Worm (Caenorhabditis elegans) whole organism, L2 larva: ENCODE measurements around the gene F57H12.5.

ENCODE experiments used
- C34F6.9 ChIP-seq: fragments of 150-350 bp; optimal IDR thresholded peaks from 2 replicates; lab custom pipeline; 2014; ENCODE audit warnings: missing biosample characterization, missing genetic modification characterization
- F13H6.1 ChIP-seq: sonication (generic microtip); optimal IDR thresholded peaks from 2 replicates; lab custom pipeline; 2016; ENCODE audit warnings: missing genetic modification characterization, missing compliant biosample characterization
- R02D3.7 ChIP-seq: fragments of 150-350 bp; optimal IDR thresholded peaks from 2 replicates; lab custom pipeline; 2014; ENCODE audit warnings: missing biosample characterization, missing genetic modification characterization
- alr-1 ChIP-seq: fragments of 150-350 bp; optimal IDR thresholded peaks from 2 replicates; lab custom pipeline; 2014; ENCODE audit warnings: missing biosample characterization, missing genetic modification characterization
- ama-1 ChIP-seq: fragments of 150-350 bp; optimal IDR thresholded peaks from 2 replicates; lab custom pipeline; 2018; ENCODE audit warnings: inconsistent platforms
- blmp-1 ChIP-seq: sonication (generic microtip); optimal IDR thresholded peaks from 2 replicates; lab custom pipeline; 2017; ENCODE audit warnings: missing genetic modification characterization, mild to moderate bottlenecking, missing compliant biosample characterization, antibody characterized with exemption, moderate library complexity; ENCODE audit not compliant: insufficient read depth
- ceh-82 ChIP-seq: fragments of 150-350 bp; optimal IDR thresholded peaks from 2 replicates; lab custom pipeline; 2014; ENCODE audit warnings: missing biosample characterization, missing genetic modification characterization
- crh-2 ChIP-seq: sonication (generic microtip); optimal IDR thresholded peaks from 2 replicates; lab custom pipeline; 2017; ENCODE audit warnings: missing biosample characterization, missing genetic modification characterization
- dmd-4 ChIP-seq: sonication (generic microtip); optimal IDR thresholded peaks from 2 replicates; lab custom pipeline; 2017; ENCODE audit warnings: missing biosample characterization, missing genetic modification characterization
- egl-27 ChIP-seq: sonication (generic microtip); optimal IDR thresholded peaks from 3 replicates; lab custom pipeline; 2017; ENCODE audit warnings: missing biosample characterization, missing genetic modification reagents, missing genetic modification characterization
- elt-1 ChIP-seq: fragments of 150-350 bp; optimal IDR thresholded peaks from 2 replicates; lab custom pipeline; 2014; ENCODE audit warnings: missing biosample characterization, missing genetic modification characterization
- elt-3 ChIP-seq: sonication (generic microtip); optimal IDR thresholded peaks from 2 replicates; lab custom pipeline; 2017; ENCODE audit warnings: missing biosample characterization, missing genetic modification characterization
- fos-1 ChIP-seq: fragments of 150-350 bp; optimal IDR thresholded peaks from 2 replicates; lab custom pipeline; 2014; ENCODE audit warnings: missing biosample characterization, missing genetic modification characterization
- gmeb-1 ChIP-seq: fragments of 150-350 bp; optimal IDR thresholded peaks from 2 replicates; lab custom pipeline; 2014; ENCODE audit warnings: missing biosample characterization, missing genetic modification characterization
- lin-11 ChIP-seq: fragments of 150-350 bp; sonication (generic microtip); optimal IDR thresholded peaks from 2 replicates; lab custom pipeline; 2014; ENCODE audit warnings: missing biosample characterization, missing genetic modification characterization, inconsistent platforms, mixed read lengths
- lin-13 ChIP-seq: fragments of 150-350 bp; optimal IDR thresholded peaks from 2 replicates; lab custom pipeline; 2014; ENCODE audit warnings: missing biosample characterization, missing genetic modification reagents, missing genetic modification characterization
- lsy-2 ChIP-seq, 2 experiments: fragments of 150-350 bp in 1 of 2; sonication (generic microtip) in 1 of 2; optimal IDR thresholded peaks; 2 replicates each; lab custom pipeline; 2014 to 2017; ENCODE audit warnings: missing biosample characterization in 2 of 2, missing genetic modification characterization in 2 of 2
- mab-5 ChIP-seq: fragments of 150-350 bp; optimal IDR thresholded peaks from 2 replicates; lab custom pipeline; 2014; ENCODE audit warnings: missing biosample characterization, missing genetic modification characterization
- mdl-1 ChIP-seq, 2 experiments: fragments of 150-350 bp in 1 of 2; sonication (generic microtip) in 1 of 2; optimal IDR thresholded peaks; 2 replicates each; lab custom pipeline; 2017; ENCODE audit warnings: missing biosample characterization in 2 of 2, missing genetic modification characterization in 2 of 2
- nhr-10 ChIP-seq: sonication (generic microtip); optimal IDR thresholded peaks from 2 replicates; lab custom pipeline; 2017; ENCODE audit warnings: missing biosample characterization, missing genetic modification characterization
- nhr-12 ChIP-seq: fragments of 150-350 bp; optimal IDR thresholded peaks from 2 replicates; lab custom pipeline; 2014; ENCODE audit warnings: missing biosample characterization, missing genetic modification characterization
- nhr-129 ChIP-seq: fragments of 150-350 bp; optimal IDR thresholded peaks from 2 replicates; lab custom pipeline; 2014; ENCODE audit warnings: missing biosample characterization, missing genetic modification characterization
- nhr-21 ChIP-seq: fragments of 150-350 bp; optimal IDR thresholded peaks from 2 replicates; lab custom pipeline; 2014; ENCODE audit warnings: missing biosample characterization, missing genetic modification characterization
- nhr-23 ChIP-seq: fragments of 150-350 bp; optimal IDR thresholded peaks from 2 replicates; lab custom pipeline; 2014; ENCODE audit warnings: missing biosample characterization, missing genetic modification reagents, missing genetic modification characterization
- nhr-25 ChIP-seq: fragments of 150-350 bp; sonication (generic microtip); optimal IDR thresholded peaks from 3 replicates; lab custom pipeline; 2014; ENCODE audit warnings: missing biosample characterization, missing genetic modification characterization
- sma-3 ChIP-seq: sonication (generic microtip); optimal IDR thresholded peaks from 2 replicates; lab custom pipeline; 2016; ENCODE audit warnings: missing genetic modification reagents, missing genetic modification characterization, missing compliant biosample characterization
- sma-9 ChIP-seq, 2 experiments: fragments of 150-350 bp in 1 of 2; sonication (generic microtip) in 1 of 2; optimal IDR thresholded peaks; 2 replicates each; lab custom pipeline; 2014 to 2016; ENCODE audit warnings: missing genetic modification characterization in 2 of 2, mild to moderate bottlenecking in 1 of 2, missing biosample characterization in 1 of 2, missing compliant biosample characterization in 1 of 2, missing genetic modification reagents in 1 of 2, moderate library complexity in 1 of 2
- snpc-4 ChIP-seq: fragments of 150-350 bp; optimal IDR thresholded peaks from 2 replicates; lab custom pipeline; 2014; ENCODE audit warnings: missing biosample characterization, missing genetic modification characterization
- unc-39 ChIP-seq: fragments of 150-350 bp; optimal IDR thresholded peaks from 2 replicates; lab custom pipeline; 2014; ENCODE audit warnings: missing biosample characterization, missing genetic modification characterization
- unc-55 ChIP-seq: fragments of 150-350 bp; sonication (generic microtip); optimal IDR thresholded peaks from 3 replicates; lab custom pipeline; 2014; ENCODE audit warnings: missing biosample characterization, missing genetic modification reagents, missing genetic modification characterization
- unc-62 ChIP-seq: fragments of 150-350 bp; optimal IDR thresholded peaks from 2 replicates; lab custom pipeline; 2014; ENCODE audit warnings: missing biosample characterization, missing genetic modification reagents, missing genetic modification characterization
- zag-1 ChIP-seq: fragments of 150-350 bp; optimal IDR thresholded peaks from 2 replicates; lab custom pipeline; 2014; ENCODE audit warnings: missing biosample characterization, missing genetic modification characterization
- ztf-1 ChIP-seq: fragments of 200-800 bp; sonication (Bioruptor generic); conservative IDR thresholded peaks from 2 replicates; pipeline ENCODE4 v1.3.6; 2022; ENCODE audit warnings: missing genetic modification characterization, missing compliant biosample characterization
- ztf-11 ChIP-seq: sonication (generic microtip); optimal IDR thresholded peaks from 2 replicates; lab custom pipeline; 2017; ENCODE audit warnings: missing biosample characterization, missing genetic modification characterization

Gene F57H12.5

ce11 chrIV:7979588-7979987, 12.5 kb downstream of the F57H12.5 start, which contains the start of gene unc-24:
unc-24 (plus strand) TSS chrIV:7979870.
- TF ChIP-seq sma-9 (GFP tag; optimal IDR thresholded peaks at IDR 0.05; lab: Kevin White, UChicago) (peak; percentile 16), sma-9 (tag; optimal IDR thresholded peaks at IDR 0.05; lab: Kevin White, UChicago) (no peak), crh-2 (peak; percentile 13), mab-5 (tag; lab: Kevin White, UChicago) (peak; percentile 42), unc-55 (peak; percentile 73), elt-3 (tag; lab: Kevin White, UChicago) (no peak), zag-1 (tag; lab: Kevin White, UChicago) (peak; percentile 17), sma-3 (no peak), C34F6.9 (tag; lab: Kevin White, UChicago) (peak; percentile 48)

DNA sequence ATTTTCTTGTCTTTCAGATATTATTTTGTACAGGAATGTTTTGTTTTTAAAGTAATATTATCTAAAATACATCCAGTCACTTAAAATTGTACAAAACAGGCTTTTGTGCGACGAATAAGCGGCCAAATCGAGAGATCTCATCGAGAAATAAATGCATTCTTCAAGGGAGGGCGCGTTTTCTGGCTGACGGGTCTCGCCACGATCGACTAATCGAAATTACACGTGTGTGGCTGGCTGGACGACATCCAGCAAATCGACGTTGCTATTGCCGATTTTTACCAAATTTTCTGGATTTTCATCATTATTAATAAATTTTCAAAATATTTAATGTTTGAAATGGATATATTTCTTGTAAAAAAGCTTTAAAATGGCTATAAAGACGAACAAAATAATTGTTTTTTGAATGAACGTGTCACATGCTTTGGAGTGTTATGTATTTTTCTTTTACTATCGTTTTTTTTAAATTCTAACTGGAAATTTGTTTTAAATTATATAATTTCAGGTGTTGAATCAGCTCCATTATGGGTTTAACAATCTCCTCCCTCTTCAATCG, 15.0 kb downstream of the F57H12.5 start, which contains the start of gene arf-5:
TSS of gene arf-5 (plus strand) at position 503 of the 553 bp plus-strand sequence.
- peak in 1 of 2 experiments; percentile 36 for TF ChIP-seq mdl-1 (tag; optimal IDR thresholded peaks at IDR 0.05; lab: Kevin White, UChicago)
- peak; percentile 52 for TF ChIP-seq unc-55
- no peak for TF ChIP-seq nhr-12 (tag; lab: Kevin White, UChicago)
- TF ChIP-seq crh-2 = peak; percentile 73
- peak in 1 of 2 experiments; percentile 74 for TF ChIP-seq lsy-2 (tag; optimal IDR thresholded peaks at IDR 0.05; lab: Kevin White, UChicago)
- TF ChIP-seq C34F6.9 (tag; lab: Kevin White, UChicago) = peak; percentile 48
- TF ChIP-seq nhr-129 (tag; lab: Kevin White, UChicago) = peak; percentile 42
- TF ChIP-seq blmp-1 (tag; lab: Kevin White, UChicago) = no peak
- no peak for TF ChIP-seq nhr-23 (tag; lab: Kevin White, UChicago)
- no peak for TF ChIP-seq alr-1 (tag; lab: Kevin White, UChicago)
- no peak for TF ChIP-seq R02D3.7 (tag; lab: Kevin White, UChicago)
- TF ChIP-seq lin-13 = peak; percentile 37
- peak; percentile 9 for TF ChIP-seq lin-11

DNA sequence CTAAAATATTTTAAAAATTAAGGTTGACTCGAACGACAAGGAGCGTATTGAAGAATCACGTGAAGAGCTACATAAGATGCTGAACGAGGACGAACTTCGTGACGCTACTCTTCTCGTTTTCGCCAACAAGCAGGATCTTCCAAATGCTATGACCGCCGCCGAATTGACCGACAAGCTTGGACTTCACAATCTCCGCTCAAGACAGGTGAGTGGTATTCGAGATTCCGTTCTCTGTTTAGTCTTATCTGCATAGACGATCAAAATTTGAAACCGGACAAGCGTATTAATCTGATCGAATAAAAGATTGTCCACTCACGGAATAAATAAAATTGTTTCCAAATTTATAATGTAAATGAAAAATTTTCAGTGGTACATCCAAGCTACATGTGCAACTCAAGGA, 15.9 kb downstream of the F57H12.5 start:
- TF ChIP-seq elt-1 (tag; lab: Kevin White, UChicago) (peak; percentile 4), ztf-1 (no peak), unc-39 (tag; lab: Kevin White, UChicago) (no peak), ama-1 (lab: Kevin White, UChicago) (no peak), elt-3 (tag; lab: Kevin White, UChicago) (no peak), alr-1 (tag; lab: Kevin White, UChicago) (no peak), nhr-10 (tag; lab: Kevin White, UChicago) (no peak), gmeb-1 (tag; lab: Kevin White, UChicago) (no peak), nhr-12 (tag; lab: Kevin White, UChicago) (no peak), F13H6.1 (tag; lab: Kevin White, UChicago) (no peak), mdl-1 (tag; optimal IDR thresholded peaks at IDR 0.05; lab: Kevin White, UChicago) (no peak), egl-27 (no peak), lin-11 (no peak), sma-9 (GFP tag; optimal IDR thresholded peaks at IDR 0.05; lab: Kevin White, UChicago) (peak; percentile 4), sma-9 (tag; optimal IDR thresholded peaks at IDR 0.05; lab: Kevin White, UChicago) (no peak), nhr-129 (tag; lab: Kevin White, UChicago) (no peak), fos-1 (no peak)

DNA sequence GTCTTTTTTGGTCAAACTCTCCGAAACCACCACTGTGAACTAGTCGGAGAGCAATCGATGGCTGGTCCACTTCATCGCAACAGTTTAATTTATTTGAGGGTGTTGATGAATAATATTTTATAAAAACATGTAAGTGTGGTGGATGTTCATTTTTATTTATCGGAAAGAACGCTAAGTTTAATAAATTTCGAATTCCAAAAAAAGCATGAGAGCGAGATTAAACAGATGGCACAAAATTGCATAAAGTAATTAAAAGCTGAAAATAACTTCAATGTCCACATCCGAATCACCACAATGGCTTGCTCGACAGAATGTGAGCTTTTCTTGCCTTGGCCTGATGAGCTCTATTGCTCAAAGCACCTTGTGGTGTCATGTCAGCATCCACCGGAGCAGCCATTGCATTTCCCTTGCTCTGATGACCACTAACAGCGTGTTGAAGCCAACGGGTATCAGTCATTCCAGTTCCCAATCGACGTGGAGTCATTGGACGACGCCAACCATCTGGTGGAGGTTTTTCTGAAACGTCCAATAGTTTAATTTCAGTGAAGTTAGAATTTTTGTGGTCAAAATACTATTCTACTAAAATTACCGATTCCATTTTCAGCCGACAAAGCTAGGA, 16.7 kb downstream of the F57H12.5 start:
- TF ChIP-seq snpc-4 (tag; lab: Kevin White, UChicago) = no peak
- peak; percentile 19 for TF ChIP-seq nhr-129 (tag; lab: Kevin White, UChicago)
- TF ChIP-seq alr-1 (tag; lab: Kevin White, UChicago) = no peak
- TF ChIP-seq lin-13 = no peak
- TF ChIP-seq R02D3.7 (tag; lab: Kevin White, UChicago) = no peak
- TF ChIP-seq nhr-25 (tag; lab: Kevin White, UChicago) = peak; percentile 8
- no peak for TF ChIP-seq blmp-1 (tag; lab: Kevin White, UChicago)

- peak; percentile 14 for TF ChIP-seq blmp-1 (tag; lab: Kevin White, UChicago)
- TF ChIP-seq elt-3 (tag; lab: Kevin White, UChicago) = no peak
- TF ChIP-seq nhr-25 (tag; lab: Kevin White, UChicago) = peak; percentile 57
- TF ChIP-seq zag-1 (tag; lab: Kevin White, UChicago) = no peak
- no peak for TF ChIP-seq dmd-4
- no peak for TF ChIP-seq lsy-2 (tag; optimal IDR thresholded peaks at IDR 0.05; lab: Kevin White, UChicago)
- no peak for TF ChIP-seq sma-3
- TF ChIP-seq nhr-21 = peak; percentile 42
- TF ChIP-seq unc-62 (GFP tag; lab: Kevin White, UChicago) = no peak
- no peak for TF ChIP-seq unc-39 (tag; lab: Kevin White, UChicago)
- TF ChIP-seq crh-2 = no peak
- no peak for TF ChIP-seq alr-1 (tag; lab: Kevin White, UChicago)
- no peak for TF ChIP-seq ceh-82 (tag; lab: Kevin White, UChicago)
- TF ChIP-seq fos-1 = peak; percentile 68
- no peak for TF ChIP-seq ztf-11
Observed at ce11 chrIV:7985737-7986136, 18.6 kb downstream of the F57H12.5 start.
